Fruit fly (Drosophila melanogaster) Kc167 (cell line): ENCODE measurements around the gene abd-A.

Source experiments
- insv ChIP-seq: fragments of >200 bp; optimal IDR thresholded peaks from 3 replicates; lab custom pipeline; 2018; ENCODE audit warnings: missing external identifiers
- psq ChIP-seq: fragments of >200 bp; optimal IDR thresholded peaks from 2 replicates; lab custom pipeline; 2017; ENCODE audit warnings: missing external identifiers

- no peak for TF ChIP-seq insv
- TF ChIP-seq psq (lab: Kevin White, UChicago): no peak
Observed at dm6 chr3R:16798516-16799040, 31.3 kb downstream of the abd-A start.
